Fruit fly (Drosophila melanogaster) whole organism, embryonic: ENCODE data around the gene CG2747.

ENCODE experiments used
- Antp ChIP-seq: fragments of 200-800 bp; sonication (Bioruptor generic); optimal IDR thresholded peaks from 3 replicates; lab custom pipeline; 2016; ENCODE audit warnings: missing biosample characterization, missing genetic modification characterization
- CG11695 ChIP-seq: fragments of 200-800 bp; sonication (Bioruptor generic); IDR thresholded peaks from 3 replicates; pipeline ENCODE4 v1.3.6; 2022; ENCODE audit warnings: missing biosample characterization, missing genetic modification characterization
- CG12391 ChIP-seq: fragments of 200-800 bp; sonication (Bioruptor generic); optimal IDR thresholded peaks from 3 replicates; lab custom pipeline; 2018; ENCODE audit warnings: missing biosample characterization, mild to moderate bottlenecking, missing genetic modification characterization, moderate library complexity
- CG14441 ChIP-seq: fragments of 200-800 bp; sonication (Bioruptor generic); IDR thresholded peaks from 2 replicates; pipeline ENCODE4 v1.3.6; 2022; ENCODE audit warnings: missing biosample characterization, missing genetic modification characterization
- CG15479 ChIP-seq: fragments of 200-800 bp; sonication (Bioruptor generic); optimal IDR thresholded peaks from 3 replicates; lab custom pipeline; 2019; ENCODE audit warnings: missing biosample characterization, mild to moderate bottlenecking, missing genetic modification characterization, moderate library complexity
- CG16815 ChIP-seq: fragments of 200-800 bp; sonication (Bioruptor generic); optimal IDR thresholded peaks from 3 replicates; lab custom pipeline; 2017; ENCODE audit warnings: missing biosample characterization, mild to moderate bottlenecking, missing genetic modification characterization
- CG17328 ChIP-seq: fragments of 200-800 bp; sonication (Bioruptor generic); IDR thresholded peaks from 2 replicates; pipeline ENCODE4 v1.3.6; 2022; ENCODE audit warnings: missing biosample characterization, missing genetic modification characterization
- CG2202 ChIP-seq: fragments of 200-800 bp; sonication (Bioruptor generic); optimal IDR thresholded peaks from 2 replicates; lab custom pipeline; 2018; ENCODE audit warnings: missing biosample characterization, mild to moderate bottlenecking, missing genetic modification characterization
- CG31224 ChIP-seq: fragments of 200-800 bp; sonication (Bioruptor generic); IDR thresholded peaks from 2 replicates; pipeline ENCODE4 v1.3.6; 2022; ENCODE audit warnings: missing biosample characterization, missing genetic modification characterization
- CG32532 ChIP-seq: fragments of 200-800 bp; sonication (Bioruptor generic); IDR thresholded peaks from 2 replicates; pipeline ENCODE4 v1.3.6; 2022; ENCODE audit warnings: missing biosample characterization, missing genetic modification characterization
- CG32772 ChIP-seq: fragments of 200-800 bp; sonication (Bioruptor generic); IDR thresholded peaks from 2 replicates; pipeline ENCODE4 v1.3.6; 2022; ENCODE audit warnings: missing biosample characterization, missing genetic modification characterization
- CG3847 ChIP-seq: fragments of 200-800 bp; sonication (Bioruptor generic); IDR thresholded peaks from 2 replicates; pipeline ENCODE4 v1.3.6; 2022; ENCODE audit warnings: missing biosample characterization, missing genetic modification characterization
- CG6689 ChIP-seq: fragments of 200-800 bp; sonication (Bioruptor generic); IDR thresholded peaks from 2 replicates; pipeline ENCODE4 v1.3.6; 2022; ENCODE audit warnings: missing biosample characterization, missing genetic modification characterization
- Dbx ChIP-seq: fragments of 200-800 bp; sonication (Bioruptor generic); IDR thresholded peaks from 3 replicates; pipeline ENCODE4 v1.3.6; 2022; ENCODE audit warnings: missing biosample characterization, missing genetic modification characterization
- Dip3 ChIP-seq: fragments of 200-800 bp; sonication (Bioruptor generic); optimal IDR thresholded peaks from 3 replicates; lab custom pipeline; 2016; ENCODE audit warnings: missing biosample characterization, missing genetic modification characterization
- Dp ChIP-seq: fragments of 200-800 bp; sonication (Bioruptor generic); optimal IDR thresholded peaks from 2 replicates; lab custom pipeline; 2018; ENCODE audit warnings: missing biosample characterization, mild to moderate bottlenecking, missing genetic modification characterization, moderate library complexity
- Ets97D ChIP-seq: fragments of 200-800 bp; sonication (Bioruptor generic); optimal IDR thresholded peaks from 3 replicates; lab custom pipeline; 2016; ENCODE audit warnings: missing biosample characterization, missing genetic modification characterization
- Hr78 ChIP-seq, 2 experiments: fragments of 200-800 bp in 1 of 2; fragments of >200 bp in 1 of 2; sonication (Bioruptor generic) in 1 of 2; optimal IDR thresholded peaks; 2 replicates each; lab custom pipeline; 2017 to 2019; ENCODE audit warnings: missing biosample characterization in 2 of 2, missing genetic modification characterization in 2 of 2, mild to moderate bottlenecking in 1 of 2, moderate library complexity in 1 of 2
- Mrtf ChIP-seq: fragments of 200-800 bp; sonication (Bioruptor generic); IDR thresholded peaks from 3 replicates; pipeline ENCODE4 v1.3.6; 2022; ENCODE audit warnings: missing biosample characterization, missing genetic modification characterization
- NC2α ChIP-seq: fragments of 200-800 bp; sonication (Bioruptor generic); optimal IDR thresholded peaks from 2 replicates; lab custom pipeline; 2016; ENCODE audit warnings: missing biosample characterization, missing genetic modification characterization
- NC2β ChIP-seq: fragments of 200-800 bp; sonication (Bioruptor generic); optimal IDR thresholded peaks from 2 replicates; lab custom pipeline; 2016; ENCODE audit warnings: missing biosample characterization, missing genetic modification characterization
- Nf-YB ChIP-seq: fragments of 200-800 bp; sonication (Bioruptor generic); optimal IDR thresholded peaks from 3 replicates; lab custom pipeline; 2019; ENCODE audit warnings: missing biosample characterization, mild to moderate bottlenecking, missing genetic modification characterization, moderate library complexity
- Nf-YC ChIP-seq: fragments of 200-800 bp; optimal IDR thresholded peaks from 3 replicates; lab custom pipeline; 2019; ENCODE audit warnings: missing biosample characterization, mild to moderate bottlenecking, missing genetic modification characterization, moderate library complexity
- NfI ChIP-seq: fragments of 200-800 bp; sonication (Bioruptor generic); optimal IDR thresholded peaks from 3 replicates; lab custom pipeline; 2018; ENCODE audit warnings: missing biosample characterization, mild to moderate bottlenecking, missing genetic modification characterization, moderate library complexity
- Opbp ChIP-seq: fragments of 200-800 bp; sonication (Bioruptor generic); IDR thresholded peaks from 3 replicates; pipeline ENCODE4 v1.3.6; 2022; ENCODE audit warnings: missing biosample characterization, missing genetic modification characterization; ENCODE audit not compliant: partially characterized antibody
- Optix ChIP-seq: fragments of 200-800 bp; sonication (Bioruptor generic); IDR thresholded peaks from 3 replicates; pipeline ENCODE4 v1.3.6; 2022; ENCODE audit warnings: missing biosample characterization, missing genetic modification characterization
- PHDP ChIP-seq: fragments of 200-800 bp; sonication (Bioruptor generic); optimal IDR thresholded peaks from 3 replicates; lab custom pipeline; 2018; ENCODE audit warnings: missing biosample characterization, mild to moderate bottlenecking, missing genetic modification characterization, moderate library complexity
- amos ChIP-seq: fragments of 200-800 bp; sonication (Bioruptor generic); IDR thresholded peaks from 2 replicates; pipeline ENCODE4 v1.3.6; 2022; ENCODE audit warnings: missing biosample characterization, missing genetic modification characterization; ENCODE audit not compliant: partially characterized antibody
- ase ChIP-seq: fragments of 200-800 bp; sonication (Bioruptor generic); IDR thresholded peaks from 3 replicates; pipeline ENCODE4 v1.3.6; 2022; ENCODE audit warnings: missing biosample characterization, missing genetic modification characterization
- br ChIP-seq: fragments of >200 bp; optimal IDR thresholded peaks from 2 replicates; lab custom pipeline; 2017
- cato ChIP-seq: fragments of 200-800 bp; sonication (Bioruptor generic); optimal IDR thresholded peaks from 2 replicates; lab custom pipeline; 2016; ENCODE audit warnings: missing biosample characterization, missing genetic modification characterization, borderline replicate concordance
- chinmo ChIP-seq: fragments of 200-800 bp; sonication (Bioruptor generic); IDR thresholded peaks from 4 replicates; pipeline ENCODE4 v1.3.6; 2022; ENCODE audit warnings: missing biosample characterization, missing genetic modification characterization; ENCODE audit not compliant: partially characterized antibody
- crc ChIP-seq: fragments of 200-800 bp; sonication (Bioruptor generic); optimal IDR thresholded peaks from 2 replicates; lab custom pipeline; 2016; ENCODE audit warnings: missing biosample characterization, missing genetic modification characterization
- da ChIP-seq: fragments of 200-800 bp; sonication (Bioruptor generic); optimal IDR thresholded peaks from 2 replicates; lab custom pipeline; 2016; ENCODE audit warnings: missing biosample characterization, missing genetic modification characterization
- fd96Cb ChIP-seq: fragments of 200-800 bp; sonication (Bioruptor generic); optimal IDR thresholded peaks from 2 replicates; lab custom pipeline; 2018; ENCODE audit warnings: missing biosample characterization, mild to moderate bottlenecking, missing genetic modification characterization, moderate library complexity
- gce ChIP-seq: fragments of 200-800 bp; sonication (Bioruptor generic); IDR thresholded peaks from 3 replicates; pipeline ENCODE4 v1.3.6; 2022; ENCODE audit warnings: missing biosample characterization, missing genetic modification characterization
- gfzf ChIP-seq: fragments of 200-800 bp; sonication (Bioruptor generic); optimal IDR thresholded peaks from 2 replicates; lab custom pipeline; 2016; ENCODE audit warnings: missing biosample characterization, mild to moderate bottlenecking, missing genetic modification characterization, moderate library complexity
- her ChIP-seq: fragments of 200-800 bp; sonication (Bioruptor generic); optimal IDR thresholded peaks from 2 replicates; lab custom pipeline; 2016; ENCODE audit warnings: missing biosample characterization, missing genetic modification characterization
- lola ChIP-seq, 3 experiments: fragments of >200 bp in 2 of 3; fragments of 200-800 bp in 1 of 3; sonication (Bioruptor generic) in 1 of 3; optimal IDR thresholded peaks; 2 replicates each; lab custom pipeline; 2017 to 2019; ENCODE audit warnings: missing biosample characterization in 3 of 3, missing genetic modification characterization in 3 of 3, mild to moderate bottlenecking in 1 of 3, moderate library complexity in 1 of 3
- mam ChIP-seq: fragments of 200-800 bp; sonication (Bioruptor generic); optimal IDR thresholded peaks from 3 replicates; lab custom pipeline; 2016; ENCODE audit warnings: missing biosample characterization, missing genetic modification characterization
- mirr ChIP-seq: fragments of 200-800 bp; sonication (Bioruptor generic); optimal IDR thresholded peaks from 3 replicates; lab custom pipeline; 2018; ENCODE audit warnings: missing biosample characterization, mild to moderate bottlenecking, missing genetic modification characterization
- otp ChIP-seq: fragments of 200-800 bp; sonication (Bioruptor generic); IDR thresholded peaks from 3 replicates; pipeline ENCODE4, ENCODE4 v1.3.6; 2022; ENCODE audit warnings: missing biosample characterization, missing genetic modification characterization
- pho ChIP-seq: fragments of 200-800 bp; sonication (Bioruptor generic); optimal IDR thresholded peaks from 2 replicates; lab custom pipeline; 2016; ENCODE audit warnings: missing biosample characterization, missing genetic modification characterization
- pnt ChIP-seq: fragments of 200-800 bp; sonication (Bioruptor generic); optimal IDR thresholded peaks from 3 replicates; lab custom pipeline; 2016; ENCODE audit warnings: missing biosample characterization, missing genetic modification characterization
- rib ChIP-seq: fragments of 200-800 bp; sonication (Bioruptor generic); IDR thresholded peaks from 2 replicates; pipeline ENCODE4 v1.3.6; 2022; ENCODE audit warnings: missing biosample characterization, missing genetic modification characterization
- sc ChIP-seq, 3 experiments: fragments of >200 bp in 2 of 3; fragments of 200-800 bp in 1 of 3; sonication (Bioruptor generic) in 1 of 3; optimal IDR thresholded peaks; 2 replicates in 2 of 3; 3 replicates in 1 of 3; lab custom pipeline; 2017; ENCODE audit warnings: mild to moderate bottlenecking in 1 of 3, missing biosample characterization in 1 of 3, missing genetic modification characterization in 1 of 3, missing genetic modification reagents in 1 of 3
- tgo ChIP-seq: fragments of 200-800 bp; sonication (Bioruptor generic); IDR thresholded peaks from 3 replicates; pipeline ENCODE4 v1.3.6; 2022; ENCODE audit warnings: missing biosample characterization, missing genetic modification characterization

The CG2747 gene

dm6 chr3R:8013121-8014009 lies 17.2 kb downstream of the CG2747 start, which contains the start of the genes CG10435 and Pbp95 (continued):
- TF ChIP-seq rib (GFP tag; lab: Robert Waterston, UW) = peak; percentile 76
- TF ChIP-seq CG11695 = peak; percentile 51; the same call in 1 of the 3 replicates
- peak; percentile 60 for TF ChIP-seq CG3847 (GFP tag; lab: Robert Waterston, UW)
- TF ChIP-seq Nf-YC (tag; lab: Kevin White, UChicago) = peak; percentile 83
- TF ChIP-seq CG12391 = peak; percentile 68
- TF ChIP-seq tgo = peak; percentile 48; the same call in 2 of the 3 replicates
- peak; percentile 67; the same call in 1 of the 3 replicates for TF ChIP-seq Dbx (GFP tag; lab: Robert Waterston, UW)
- TF ChIP-seq Dp (GFP tag; lab: Kevin White, UChicago) = no peak
- TF ChIP-seq lola (GFP tag; optimal IDR thresholded peaks at IDR 0.05; lab: Kevin White, UChicago) = peak in 1 of 3 experiments; percentile 57
- TF ChIP-seq crc (GFP tag; lab: Kevin White, UChicago) = peak; percentile 51
- peak; percentile 41 for TF ChIP-seq CG16815
- peak; percentile 47 for TF ChIP-seq CG14441 (GFP tag; lab: Robert Waterston, UW)
- no peak for TF ChIP-seq gce (GFP tag; lab: Robert Waterston, UW)
- peak; percentile 1 for TF ChIP-seq fd96Cb (tag; lab: Kevin White, UChicago)
- TF ChIP-seq CG31224 = peak; percentile 38; the same call in 1 of the 2 replicates
- peak; percentile 51 for TF ChIP-seq Ets97D (GFP tag; lab: Kevin White, UChicago)
- TF ChIP-seq pnt = peak; percentile 1
- peak; percentile 18 for TF ChIP-seq Dip3
- TF ChIP-seq otp (GFP tag; lab: Robert Waterston, UW) = peak; percentile 50; the same call in 1 of the 3 replicates
- TF ChIP-seq gfzf (GFP tag; lab: Kevin White, UChicago) = peak; percentile 11
- TF ChIP-seq CG32532 (GFP tag; lab: Robert Waterston, UW) = peak; percentile 58
- no peak for TF ChIP-seq CG2202 (tag; lab: Kevin White, UChicago)
- TF ChIP-seq Antp (GFP tag; lab: Kevin White, UChicago) = peak; percentile 55
- TF ChIP-seq PHDP (tag; lab: Kevin White, UChicago) = no peak
- peak; percentile 76 for TF ChIP-seq amos (GFP tag; lab: Robert Waterston, UW)
- TF ChIP-seq NfI (GFP tag; lab: Kevin White, UChicago) = peak; percentile 51
- TF ChIP-seq ase (GFP tag; lab: Robert Waterston, UW) = 0 out of 3 replicates have a peak, but pooled peaks have one; percentile 6
- peak; percentile 23 for TF ChIP-seq cato
- TF ChIP-seq br = no peak
- peak; percentile 45 for TF ChIP-seq NC2β
- TF ChIP-seq chinmo = 0 out of 4 replicates have a peak, but pooled peaks have one; percentile 48
- peak; percentile 5; the same call in 1 of the 3 replicates for TF ChIP-seq Optix (GFP tag; lab: Robert Waterston, UW)
- peak; percentile 59 for TF ChIP-seq pho (GFP tag; lab: Kevin White, UChicago)
- peak; percentile 50; the same call in 1 of the 2 replicates for TF ChIP-seq CG17328 (GFP tag; lab: Robert Waterston, UW)
- peak; percentile 45 for TF ChIP-seq her
- 0 out of 3 replicates have a peak, but pooled peaks have one; percentile 45 for TF ChIP-seq Mrtf (GFP tag; lab: Robert Waterston, UW)
- TF ChIP-seq mirr = peak; percentile 21
- no peak for TF ChIP-seq NC2α (GFP tag; lab: Kevin White, UChicago)
- TF ChIP-seq CG32772 = peak; percentile 48; the same call in 1 of the 2 replicates
- TF ChIP-seq CG6689 (GFP tag; lab: Robert Waterston, UW) = peak; percentile 60
- TF ChIP-seq mam (GFP tag; lab: Kevin White, UChicago) = peak; percentile 82
- TF ChIP-seq Hr78 (GFP tag; optimal IDR thresholded peaks at IDR 0.05; lab: Kevin White, UChicago) = no peak
- TF ChIP-seq Nf-YB = no peak
- no peak for TF ChIP-seq CG15479 (GFP tag; lab: Kevin White, UChicago)
- no peak for TF ChIP-seq sc (optimal IDR thresholded peaks at IDR 0.05; lab: Kevin White, UChicago)
- TF ChIP-seq sc (GFP tag; optimal IDR thresholded peaks at IDR 0.05; lab: Kevin White, UChicago) = no peak
- TF ChIP-seq da (GFP tag; lab: Kevin White, UChicago) = no peak
- TF ChIP-seq Opbp (GFP tag; lab: Robert Waterston, UW) = peak; percentile 52; the same call in 1 of the 3 replicates
